Worm (Caenorhabditis elegans): Measurements from ENCODE around the gene F47B7.2.

- TF ChIP-seq C17E4.6 (GFP tag; IDR thresholded peaks at IDR 0.05) (no peak), pbrm-1 (GFP tag; IDR thresholded peaks at IDR 0.05) (no peak), cebp-1 (GFP tag; IDR thresholded peaks at IDR 0.05) (no peak), cebp-1 (tag; optimal IDR thresholded peaks at IDR 0.05) (no peak), tbp1 (GFP tag; optimal IDR thresholded peaks at IDR 0.05) (no peak), ceh-79 (tag; optimal IDR thresholded peaks at IDR 0.05) (no peak), ama-1 (optimal IDR thresholded peaks at IDR 0.05) (no peak), ama-1 (GFP tag; optimal IDR thresholded peaks at IDR 0.05) (no peak), efl-1 (GFP tag; optimal IDR thresholded peaks at IDR 0.05) (no peak), Y56A3A.18 (GFP tag; IDR thresholded peaks at IDR 0.05) (no peak), nfyb-1 (GFP tag; IDR thresholded peaks at IDR 0.05) (no peak), mel-28 (tag; optimal IDR thresholded peaks at IDR 0.05; ENCODE audit: borderline replicate concordance) (no peak), repo-1 (tag; optimal IDR thresholded peaks at IDR 0.05) (no peak), aptf-2 (GFP tag; conservative IDR thresholded peaks at IDR 0.05) (no peak), lin-35 (GFP tag; optimal IDR thresholded peaks at IDR 0.05) (no peak)
Observed at ce11 chrX:3755753-3756152, 16.8 kb upstream of the F47B7.2 start.
